Worm (Caenorhabditis elegans) whole organism, midembryonic: Measurements from ENCODE around the gene Y73C8C.10.

Experiments
- T22C8.4 ChIP-seq: fragments of 200-800 bp; sonication (Bioruptor generic); IDR thresholded peaks from 2 replicates; pipeline ENCODE4 v1.3.6; 2022; ENCODE audit warnings: missing genetic modification characterization, missing compliant biosample characterization
- flt-1 ChIP-seq: fragments of 200-800 bp; sonication (Bioruptor generic); IDR thresholded peaks from 2 replicates; pipeline ENCODE4 v1.3.6; 2022; ENCODE audit warnings: missing genetic modification characterization, missing compliant biosample characterization
- med-1 ChIP-seq: sonication (generic microtip); optimal IDR thresholded peaks from 2 replicates; lab custom pipeline; 2017; ENCODE audit warnings: missing genetic modification characterization, mild to moderate bottlenecking, missing compliant biosample characterization, antibody characterized with exemption, missing genetic modification reagents; ENCODE audit not compliant: insufficient read depth
- ztf-29 ChIP-seq: fragments of 200-800 bp; sonication (Bioruptor generic); IDR thresholded peaks from 2 replicates; pipeline ENCODE4 v1.3.6; 2022; ENCODE audit warnings: missing genetic modification reagents, missing genetic modification characterization, missing compliant biosample characterization

- TF ChIP-seq flt-1 = no peak
- TF ChIP-seq med-1 = no peak
- no peak for TF ChIP-seq ztf-29 (GFP tag; lab: Robert Waterston, UW)
- no peak for TF ChIP-seq T22C8.4
These were observed 2.7 kb downstream of the Y73C8C.10 start, which contains the start of gene Y73C8C.12 for ce11 chrV:3124912-3125311.
